Fruit fly (Drosophila melanogaster) whole organism, wandering third instar larva: ENCODE results near the gene meso18E.

Source experiments
- Abd-B ChIP-seq: fragments of >200 bp; optimal IDR thresholded peaks from 2 replicates; lab custom pipeline; 2017; ENCODE audit warnings: missing biosample characterization, missing genetic modification characterization
- CG32264 ChIP-seq: fragments of 200-800 bp; sonication (Bioruptor generic); optimal IDR thresholded peaks from 2 replicates; lab custom pipeline; 2016; ENCODE audit warnings: missing biosample characterization, missing genetic modification characterization
- CG9705 ChIP-seq: fragments of 200-800 bp; sonication (Bioruptor generic); optimal IDR thresholded peaks from 2 replicates; lab custom pipeline; 2018; ENCODE audit warnings: missing biosample characterization, mild to moderate bottlenecking, missing genetic modification characterization
- CrebA ChIP-seq: fragments of 200-800 bp; sonication (Bioruptor generic); optimal IDR thresholded peaks from 2 replicates; lab custom pipeline; 2016; ENCODE audit warnings: missing biosample characterization, mild to moderate bottlenecking, missing genetic modification characterization, borderline replicate concordance
- Dfd ChIP-seq: fragments of >200 bp; optimal IDR thresholded peaks from 2 replicates; lab custom pipeline; 2017; ENCODE audit warnings: missing biosample characterization, missing genetic modification characterization
- Dif ChIP-seq: fragments of 200-275, 200-300 bp; sonication (Bioruptor generic); optimal IDR thresholded peaks from 2 replicates; lab custom pipeline; 2018; ENCODE audit warnings: missing biosample characterization, missing genetic modification characterization; ENCODE audit not compliant: partially characterized antibody
- GATAd ChIP-seq: sonication (Bioruptor generic); optimal IDR thresholded peaks from 2 replicates; lab custom pipeline; 2016; ENCODE audit warnings: missing biosample characterization, missing genetic modification characterization
- HLH106 ChIP-seq: fragments of 200-800 bp; optimal IDR thresholded peaks from 3 replicates; lab custom pipeline; 2019; ENCODE audit warnings: missing biosample characterization, mild to moderate bottlenecking, missing genetic modification characterization, moderate library complexity
- Hnf4 ChIP-seq: fragments of 200-800 bp; sonication (Bioruptor generic); optimal IDR thresholded peaks from 2 replicates; lab custom pipeline; 2016; ENCODE audit warnings: missing biosample characterization, mild to moderate bottlenecking, missing genetic modification characterization
- Hr78 ChIP-seq: fragments of >200 bp; optimal IDR thresholded peaks from 2 replicates; lab custom pipeline; 2017; ENCODE audit warnings: missing biosample characterization, missing genetic modification characterization
- Hr83 ChIP-seq: fragments of 200-300 bp; sonication (Bioruptor generic); optimal IDR thresholded peaks from 2 replicates; lab custom pipeline; 2016; ENCODE audit warnings: missing biosample characterization, mild to moderate bottlenecking, missing genetic modification characterization, moderate library complexity; ENCODE audit not compliant: poor library complexity, severe bottlenecking
- Jra ChIP-seq: sonication (Bioruptor generic); optimal IDR thresholded peaks from 2 replicates; lab custom pipeline; 2016; ENCODE audit warnings: missing biosample characterization, missing genetic modification characterization
- Mio ChIP-seq: sonication (Bioruptor generic); optimal IDR thresholded peaks from 2 replicates; lab custom pipeline; 2016; ENCODE audit warnings: missing biosample characterization, missing genetic modification characterization
- Myc ChIP-seq: fragments of >200 bp; optimal IDR thresholded peaks from 2 replicates; lab custom pipeline; 2017
- N ChIP-seq: fragments of >200 bp; optimal IDR thresholded peaks from 2 replicates; lab custom pipeline; 2018; ENCODE audit warnings: missing biosample characterization, missing external identifiers, missing genetic modification characterization
- OdsH ChIP-seq: fragments of 200-800 bp; sonication (Bioruptor generic); optimal IDR thresholded peaks from 2 replicates; lab custom pipeline; 2016; ENCODE audit warnings: missing biosample characterization, mild to moderate bottlenecking, missing genetic modification characterization
- Rel ChIP-seq, 2 experiments: fragments of 200-800 bp; sonication (Bioruptor generic) in 1 of 2; optimal IDR thresholded peaks; 2 replicates in 1 of 2; 3 replicates in 1 of 2; lab custom pipeline; 2016 to 2019; ENCODE audit warnings: mild to moderate bottlenecking in 2 of 2, missing biosample characterization in 2 of 2, missing genetic modification characterization in 2 of 2, moderate library complexity in 1 of 2
- Sp1 ChIP-seq: fragments of 200-800 bp; sonication (Bioruptor generic); optimal IDR thresholded peaks from 3 replicates; lab custom pipeline; 2019; ENCODE audit warnings: missing biosample characterization, mild to moderate bottlenecking, missing genetic modification characterization, moderate library complexity
- Vsx2 ChIP-seq: fragments of 200-300, 225-300 bp; sonication (Bioruptor generic); optimal IDR thresholded peaks from 2 replicates; lab custom pipeline; 2018; ENCODE audit warnings: missing biosample characterization, missing genetic modification characterization; ENCODE audit not compliant: partially characterized antibody
- br ChIP-seq: fragments of 200-800 bp; sonication (Bioruptor generic); optimal IDR thresholded peaks from 2 replicates; lab custom pipeline; 2016; ENCODE audit warnings: missing biosample characterization, missing genetic modification characterization
- brk ChIP-seq: fragments of 200-800 bp; sonication (Bioruptor generic); optimal IDR thresholded peaks from 2 replicates; lab custom pipeline; 2016; ENCODE audit warnings: missing biosample characterization, mild to moderate bottlenecking, missing genetic modification characterization
- dl ChIP-seq, 2 experiments: fragments of 175-275, 200-275 bp in 1 of 2; fragments of 200-275 bp in 1 of 2; sonication (Bioruptor generic); optimal IDR thresholded peaks; lab custom pipeline; 2018; ENCODE audit warnings: mild to moderate bottlenecking in 2 of 2, missing biosample characterization in 2 of 2, missing genetic modification characterization in 2 of 2, moderate library complexity in 2 of 2; ENCODE audit not compliant: partially characterized antibody in 2 of 2, insufficient read depth in 1 of 2
- dmrt93B ChIP-seq: fragments of 200-800 bp; sonication (Bioruptor generic); optimal IDR thresholded peaks from 2 replicates; lab custom pipeline; 2018; ENCODE audit warnings: missing biosample characterization, mild to moderate bottlenecking, missing genetic modification characterization
- dsf ChIP-seq: sonication (Bioruptor generic); optimal IDR thresholded peaks from 2 replicates; lab custom pipeline; 2016; ENCODE audit warnings: missing biosample characterization, missing genetic modification characterization, borderline replicate concordance
- ey ChIP-seq: fragments of 200-800 bp; sonication (Bioruptor generic); optimal IDR thresholded peaks from 2 replicates; lab custom pipeline; 2016; ENCODE audit warnings: missing biosample characterization, missing genetic modification characterization
- foxo ChIP-seq, 2 experiments: fragments of 200-800 bp; sonication (Bioruptor generic); optimal IDR thresholded peaks; 2 replicates in 1 of 2; 3 replicates in 1 of 2; lab custom pipeline; 2016 to 2017; ENCODE audit warnings: missing biosample characterization in 2 of 2, missing genetic modification characterization in 2 of 2
- fru ChIP-seq: fragments of 200-800 bp; sonication (Bioruptor generic); optimal IDR thresholded peaks from 3 replicates; lab custom pipeline; 2016; ENCODE audit warnings: missing biosample characterization, mild to moderate bottlenecking, missing genetic modification characterization
- h ChIP-seq: fragments of 200-800 bp; sonication (Bioruptor generic); optimal IDR thresholded peaks from 3 replicates; lab custom pipeline; 2016; ENCODE audit warnings: missing biosample characterization, mild to moderate bottlenecking, missing genetic modification characterization
- jim ChIP-seq: fragments of 175-275, 200-325 bp; sonication (Bioruptor generic); optimal IDR thresholded peaks from 2 replicates; lab custom pipeline; 2016; ENCODE audit warnings: missing biosample characterization, mild to moderate bottlenecking, missing genetic modification characterization
- lola ChIP-seq: fragments of >200 bp; optimal IDR thresholded peaks from 2 replicates; lab custom pipeline; 2017; ENCODE audit warnings: missing biosample characterization, missing genetic modification characterization
- pan ChIP-seq: fragments of >200 bp; optimal IDR thresholded peaks from 2 replicates; lab custom pipeline; 2017
- psq ChIP-seq: fragments of 200-800 bp; sonication (Bioruptor generic); optimal IDR thresholded peaks from 3 replicates; lab custom pipeline; 2017; ENCODE audit warnings: missing biosample characterization, mild to moderate bottlenecking, missing genetic modification characterization, moderate library complexity
- rgr ChIP-seq: fragments of 200-800 bp; sonication (Bioruptor generic); optimal IDR thresholded peaks from 3 replicates; lab custom pipeline; 2016; ENCODE audit warnings: missing biosample characterization, mild to moderate bottlenecking, missing genetic modification characterization
- sage ChIP-seq: fragments of 200-800 bp; sonication (Bioruptor generic); optimal IDR thresholded peaks from 2 replicates; lab custom pipeline; 2016; ENCODE audit warnings: missing biosample characterization, mild to moderate bottlenecking, missing genetic modification characterization
- sv ChIP-seq: fragments of 200-800 bp; sonication (Bioruptor generic); optimal IDR thresholded peaks from 3 replicates; lab custom pipeline; 2016; ENCODE audit warnings: missing biosample characterization, missing genetic modification characterization
- tai ChIP-seq: sonication (Bioruptor generic); optimal IDR thresholded peaks from 2 replicates; lab custom pipeline; 2016; ENCODE audit warnings: missing biosample characterization, missing genetic modification characterization
- usp ChIP-seq: fragments of >200 bp; optimal IDR thresholded peaks from 2 replicates; lab custom pipeline; 2017; ENCODE audit warnings: missing biosample characterization, missing genetic modification characterization
- woc ChIP-seq: sonication (Bioruptor generic); optimal IDR thresholded peaks from 2 replicates; lab custom pipeline; 2016; ENCODE audit warnings: missing biosample characterization, mild to moderate bottlenecking, missing genetic modification characterization

Gene meso18E

dm6 chrX:19665684-19666141, 47.1 kb downstream of the meso18E start:
- TF ChIP-seq dsf (GFP tag; lab: Kevin White, UChicago): no peak
- peak; percentile 20 for TF ChIP-seq dmrt93B (GFP tag; lab: Kevin White, UChicago)
- TF ChIP-seq lola (GFP tag; lab: Kevin White, UChicago): no peak
- peak; percentile 37 for TF ChIP-seq fru (GFP tag; lab: Kevin White, UChicago)
- no peak for TF ChIP-seq Dfd (GFP tag; lab: Kevin White, UChicago)
- no peak for TF ChIP-seq sage (GFP tag; lab: Kevin White, UChicago)
- TF ChIP-seq pan (lab: Kevin White, UChicago): no peak
- no peak for TF ChIP-seq N (GFP tag; lab: Kevin White, UChicago)
- TF ChIP-seq HLH106 (tag; lab: Kevin White, UChicago): peak; percentile 48
- peak; percentile 53 for TF ChIP-seq woc (GFP tag; lab: Kevin White, UChicago)
- no peak for TF ChIP-seq Jra
- peak; percentile 25 for TF ChIP-seq ey
- no peak for TF ChIP-seq brk
- TF ChIP-seq usp (GFP tag; lab: Kevin White, UChicago): no peak
- TF ChIP-seq tai (GFP tag; lab: Kevin White, UChicago): no peak
- TF ChIP-seq jim: no peak
- peak in 1 of 2 experiments; percentile 43 for TF ChIP-seq foxo (GFP tag; optimal IDR thresholded peaks at IDR 0.05; lab: Kevin White, UChicago)
- TF ChIP-seq OdsH (GFP tag; lab: Kevin White, UChicago): no peak
- TF ChIP-seq CrebA (GFP tag; lab: Kevin White, UChicago): no peak
- TF ChIP-seq Dif (GFP tag; lab: Kevin White, UChicago): peak; percentile 48
- TF ChIP-seq GATAd: no peak
- no peak for TF ChIP-seq Mio (GFP tag; lab: Kevin White, UChicago)
- no peak for TF ChIP-seq Hr78 (GFP tag; lab: Kevin White, UChicago)
- TF ChIP-seq Hr83 (GFP tag; lab: Kevin White, UChicago): no peak
- peak; percentile 34 for TF ChIP-seq rgr (GFP tag; lab: Kevin White, UChicago)
- peak; percentile 11 for TF ChIP-seq CG9705 (GFP tag; lab: Kevin White, UChicago)
- TF ChIP-seq Vsx2 (GFP tag; lab: Kevin White, UChicago): no peak
- no peak for TF ChIP-seq Myc (lab: Kevin White, UChicago)
- TF ChIP-seq br (GFP tag; lab: Kevin White, UChicago): peak; percentile 23
- no peak for TF ChIP-seq psq (GFP tag; lab: Kevin White, UChicago)
- no peak for TF ChIP-seq Rel (GFP tag; optimal IDR thresholded peaks at IDR 0.05; lab: Kevin White, UChicago)
- peak; percentile 30 for TF ChIP-seq Rel (tag; optimal IDR thresholded peaks at IDR 0.05; lab: Kevin White, UChicago)
- no peak for TF ChIP-seq dl (GFP tag; optimal IDR thresholded peaks at IDR 0.05; lab: Kevin White, UChicago; ENCODE audit: insufficient read depth in 1 of 2, partially characterized antibody in 2 of 2)
- TF ChIP-seq Hnf4 (GFP tag; lab: Kevin White, UChicago): no peak
- TF ChIP-seq h (GFP tag; lab: Kevin White, UChicago): peak; percentile 32
- TF ChIP-seq CG32264 (GFP tag; lab: Kevin White, UChicago): no peak
- TF ChIP-seq sv: no peak
- no peak for TF ChIP-seq Abd-B (GFP tag; lab: Kevin White, UChicago)
- TF ChIP-seq Sp1: peak; percentile 49
- TF ChIP-seq, all 38 proteins: peak for 13

DNA sequence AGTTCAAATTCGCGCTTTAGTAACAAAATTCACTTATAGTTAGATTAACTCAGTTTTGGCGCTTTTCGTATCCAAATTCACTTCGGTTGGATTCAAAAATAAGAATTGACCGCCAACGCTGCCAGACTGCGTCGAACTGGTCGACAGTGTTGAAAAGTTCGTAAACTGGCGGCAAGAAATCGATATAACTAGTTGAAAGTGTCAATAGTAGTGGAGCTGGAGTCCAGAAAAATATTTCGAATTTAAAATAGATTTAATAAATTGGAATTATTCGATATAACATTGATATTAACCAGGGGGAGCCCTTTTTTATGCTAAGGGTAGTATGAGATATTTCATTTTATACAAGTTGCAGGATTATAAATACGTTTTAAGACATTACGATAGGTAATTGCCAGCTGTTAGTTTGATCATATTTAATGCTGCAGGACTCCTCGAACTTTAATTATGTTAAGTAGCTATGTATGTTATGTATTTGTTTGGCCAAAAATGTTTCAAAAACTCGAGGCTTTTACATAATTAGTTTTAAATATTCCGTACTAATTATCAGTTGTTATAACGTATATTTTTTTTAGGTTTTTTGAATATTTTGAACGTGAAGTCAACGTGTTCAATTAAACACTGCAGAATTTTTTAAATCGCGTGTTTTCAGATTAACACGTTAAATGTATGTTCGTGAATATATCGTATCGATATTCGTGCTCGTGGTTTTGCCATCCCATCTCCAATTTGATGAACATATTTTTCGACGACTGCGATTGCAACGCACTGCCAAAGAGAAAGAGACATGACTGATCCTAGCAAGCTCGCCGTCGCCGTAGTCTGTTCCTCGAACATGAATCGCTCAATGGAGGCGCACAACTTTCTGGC, 48.8 kb downstream of the meso18E start, which contains the start of the genes CG14223 and Ssu72:
TSS of gene CG14223 (minus strand) at position 113 of the 870 bp plus-strand sequence.
TSS of gene Ssu72 (plus strand) at position 703 of the 870 bp plus-strand sequence.
- TF ChIP-seq HLH106 (tag; lab: Kevin White, UChicago) (no peak), Abd-B (GFP tag; lab: Kevin White, UChicago) (no peak), woc (GFP tag; lab: Kevin White, UChicago) (peak; percentile 6), Hnf4 (GFP tag; lab: Kevin White, UChicago) (peak; percentile 15)
- TF ChIP-seq, all 38 proteins: peak for 2
